Worm (Caenorhabditis elegans) whole organism, L4 larva: ENCODE results near the gene K01A6.8.
A peak's percentile ranks its signal among the peaks of the same experiment; 100 is the strongest.

Source experiments
- aha-1 ChIP-seq: fragments of 150-350 bp; peaks from one replicate; lab custom pipeline; 2014; ENCODE audit warnings: missing biosample characterization, missing genetic modification characterization
- aly-2 ChIP-seq: sonication (generic microtip); optimal IDR thresholded peaks from 2 replicates; lab custom pipeline; 2018; ENCODE audit warnings: missing biosample characterization, missing genetic modification characterization
- ama-1 ChIP-seq: fragments of 150-350 bp; optimal IDR thresholded peaks from 2 replicates; lab custom pipeline; 2014; ENCODE audit warnings: inconsistent platforms, mixed read lengths
- cey-2 ChIP-seq: sonication (generic microtip); optimal IDR thresholded peaks from 3 replicates; lab custom pipeline; 2017; ENCODE audit warnings: missing genetic modification characterization, mild to moderate bottlenecking, missing compliant biosample characterization, antibody characterized with exemption, borderline replicate concordance; ENCODE audit not compliant: insufficient read depth
- daf-12 ChIP-seq: fragments of 150-350 bp; optimal IDR thresholded peaks from 2 replicates; lab custom pipeline; 2014; ENCODE audit warnings: missing biosample characterization, missing genetic modification reagents, missing genetic modification characterization
- dmd-9 ChIP-seq: fragments of 200-800 bp; sonication (Bioruptor generic); IDR thresholded peaks from 2 replicates; pipeline ENCODE4 v1.3.6; 2022; ENCODE audit warnings: missing genetic modification reagents, missing genetic modification characterization, missing compliant biosample characterization
- gei-8 ChIP-seq: fragments of 200-800 bp; sonication (Bioruptor generic); optimal IDR thresholded peaks from 2 replicates; lab custom pipeline; 2018; ENCODE audit warnings: mild to moderate bottlenecking, missing genetic modification characterization, missing compliant biosample characterization
- lin-39 ChIP-seq: fragments of 150-350 bp; optimal IDR thresholded peaks from 2 replicates; lab custom pipeline; 2014; ENCODE audit warnings: missing biosample characterization, missing genetic modification reagents, missing genetic modification characterization
- skn-1 ChIP-seq: fragments of 150-350 bp; optimal IDR thresholded peaks from 2 replicates; lab custom pipeline; 2014; ENCODE audit warnings: missing biosample characterization, missing genetic modification characterization
- spr-1 ChIP-seq: sonication (generic microtip); optimal IDR thresholded peaks from 2 replicates; lab custom pipeline; 2016; ENCODE audit warnings: mild to moderate bottlenecking, missing genetic modification characterization, missing compliant biosample characterization
- unc-130 ChIP-seq: sonication (generic microtip); optimal IDR thresholded peaks from 2 replicates; lab custom pipeline; 2016; ENCODE audit warnings: missing genetic modification reagents, missing genetic modification characterization, missing compliant biosample characterization

- TF ChIP-seq spr-1 (tag; lab: Kevin White, UChicago) (no peak), dmd-9 (no peak), ama-1 (lab: Kevin White, UChicago) (no peak), lin-39 (no peak), aha-1 (tag; lab: Kevin White, UChicago) (peak; percentile 22), gei-8 (GFP tag; lab: Kevin White, UChicago) (no peak), cey-2 (tag; lab: Kevin White, UChicago) (no peak), aly-2 (no peak), skn-1 (tag; lab: Kevin White, UChicago) (no peak), unc-130 (GFP tag; lab: Kevin White, UChicago) (no peak), daf-12 (tag; lab: Kevin White, UChicago) (no peak)
Observed at ce11 chrIV:11735025-11735424, 2.1 kb downstream of the K01A6.8 start, which contains the start of gene K01A6.6.
